Worm (Caenorhabditis elegans) whole organism, midembryonic: ENCODE measurements around the gene str-206.

Experiments
- T22C8.4 ChIP-seq: fragments of 200-800 bp; sonication (Bioruptor generic); IDR thresholded peaks from 2 replicates; pipeline ENCODE4 v1.3.6; 2022; ENCODE audit warnings: missing genetic modification characterization, missing compliant biosample characterization
- cog-1 ChIP-seq: sonication (generic microtip); optimal IDR thresholded peaks from 2 replicates; lab custom pipeline; 2016; ENCODE audit warnings: missing genetic modification characterization, missing compliant biosample characterization
- flt-1 ChIP-seq: fragments of 200-800 bp; sonication (Bioruptor generic); IDR thresholded peaks from 2 replicates; pipeline ENCODE4 v1.3.6; 2022; ENCODE audit warnings: missing genetic modification characterization, missing compliant biosample characterization
- klf-2 ChIP-seq: fragments of 200-800 bp; sonication (Bioruptor generic); conservative IDR thresholded peaks from 2 replicates; pipeline ENCODE4 v1.3.6; 2022; ENCODE audit warnings: missing genetic modification reagents, missing genetic modification characterization, missing compliant biosample characterization
- med-1 ChIP-seq: sonication (generic microtip); optimal IDR thresholded peaks from 2 replicates; lab custom pipeline; 2017; ENCODE audit warnings: missing genetic modification characterization, mild to moderate bottlenecking, missing compliant biosample characterization, antibody characterized with exemption, missing genetic modification reagents; ENCODE audit not compliant: insufficient read depth
- ref-1 ChIP-seq: fragments of 200-800 bp; sonication (Bioruptor generic); conservative IDR thresholded peaks from 2 replicates; pipeline ENCODE4 v1.3.6; 2022; ENCODE audit warnings: missing genetic modification reagents, missing genetic modification characterization, missing compliant biosample characterization
- tab-1 ChIP-seq: fragments of 200-800 bp; sonication (Bioruptor generic); IDR thresholded peaks from 2 replicates; pipeline ENCODE4 v1.3.6; 2022; ENCODE audit warnings: missing genetic modification characterization, missing compliant biosample characterization
- ztf-23 ChIP-seq: fragments of 200-800 bp; sonication (Bioruptor generic); IDR thresholded peaks from 2 replicates; pipeline ENCODE4 v1.3.6; 2022; ENCODE audit warnings: missing genetic modification reagents, missing genetic modification characterization, missing compliant biosample characterization
- ztf-29 ChIP-seq: fragments of 200-800 bp; sonication (Bioruptor generic); IDR thresholded peaks from 2 replicates; pipeline ENCODE4 v1.3.6; 2022; ENCODE audit warnings: missing genetic modification reagents, missing genetic modification characterization, missing compliant biosample characterization

Gene str-206

DNA sequence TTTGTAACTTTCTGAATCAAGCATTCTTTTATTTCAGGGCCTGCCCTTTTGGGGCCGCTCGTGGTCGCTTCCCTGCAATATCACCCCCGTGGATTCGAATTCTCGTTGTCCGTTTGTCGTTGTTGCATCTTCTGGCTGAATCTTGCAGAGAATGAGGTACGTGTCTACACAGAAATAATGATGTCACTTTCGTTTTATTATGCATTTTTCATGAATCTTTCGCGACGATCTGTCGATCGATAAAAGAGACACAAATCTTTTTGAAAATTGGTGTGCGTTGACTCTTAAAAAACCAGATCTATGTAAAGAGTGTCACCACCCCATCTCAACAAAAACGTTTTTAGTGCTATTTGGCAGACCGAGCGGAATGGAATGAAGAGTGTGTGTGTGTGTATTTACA, 31.2 kb downstream of the str-206 start:
- TF ChIP-seq flt-1 (GFP tag; lab: Robert Waterston, UW) = no peak
- no peak for TF ChIP-seq ztf-29
- no peak for TF ChIP-seq T22C8.4 (GFP tag; lab: Robert Waterston, UW)
- no peak for TF ChIP-seq ztf-23 (GFP tag; lab: Robert Waterston, UW)

DNA sequence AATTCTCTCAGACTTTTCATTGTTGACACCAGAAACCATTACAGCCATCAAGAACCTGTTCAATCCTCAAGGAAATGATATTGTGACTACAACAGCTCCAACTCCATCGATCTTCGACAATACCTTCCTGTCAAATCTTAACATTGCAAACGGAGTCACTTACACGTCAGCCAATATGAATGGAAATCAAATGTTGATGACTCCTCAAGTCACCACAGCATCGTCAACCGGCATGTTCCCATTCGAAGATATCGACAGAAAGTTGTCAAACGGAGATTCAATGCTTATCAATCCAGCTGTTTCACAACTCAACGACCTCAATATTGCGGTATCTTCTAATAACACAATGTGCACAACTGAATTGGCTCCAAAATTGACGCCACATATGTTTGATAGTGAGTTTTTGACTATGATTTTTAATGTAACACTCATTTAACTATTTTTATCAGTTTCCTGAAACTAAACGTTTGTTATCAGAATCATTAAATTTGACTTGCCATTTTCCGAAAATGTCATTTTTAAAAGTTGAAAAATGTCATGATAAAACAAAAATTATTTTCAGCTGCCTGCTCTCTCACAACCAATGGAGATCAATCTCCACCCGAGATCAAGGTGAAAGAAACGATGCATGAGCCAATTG, 33.1 kb downstream of the str-206 start:
- TF ChIP-seq ztf-23 (GFP tag; lab: Robert Waterston, UW) (no peak), flt-1 (GFP tag; lab: Robert Waterston, UW) (no peak), klf-2 (GFP tag; lab: Robert Waterston, UW) (no peak), T22C8.4 (GFP tag; lab: Robert Waterston, UW) (no peak), ztf-29 (no peak), ref-1 (GFP tag; lab: Robert Waterston, UW) (no peak), cog-1 (no peak), med-1 (GFP tag; lab: Kevin White, UChicago) (no peak), tab-1 (GFP tag; lab: Robert Waterston, UW) (no peak)

DNA sequence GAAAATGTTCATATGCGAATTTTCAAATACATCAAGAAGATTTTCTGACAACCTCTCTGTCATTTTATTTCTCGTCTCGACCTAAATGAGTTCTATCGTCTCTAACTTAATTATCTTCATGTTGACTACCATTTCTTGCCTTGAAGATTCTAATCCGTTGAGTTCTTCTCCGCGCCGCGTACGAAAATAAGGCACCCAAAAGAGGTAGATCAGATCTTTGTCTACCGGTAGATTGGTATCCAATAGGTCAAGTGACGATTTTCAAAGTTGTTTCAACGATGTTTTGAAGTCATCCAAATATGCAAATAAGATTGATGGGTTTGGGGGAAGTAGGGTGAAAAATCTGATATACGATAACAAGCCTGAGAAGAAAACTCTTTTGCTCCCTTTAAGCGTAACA, 36.0 kb downstream of the str-206 start:
- TF ChIP-seq cog-1 (no peak), flt-1 (GFP tag; lab: Robert Waterston, UW) (no peak), klf-2 (GFP tag; lab: Robert Waterston, UW) (no peak), T22C8.4 (GFP tag; lab: Robert Waterston, UW) (no peak), ztf-29 (no peak), ztf-23 (GFP tag; lab: Robert Waterston, UW) (no peak), med-1 (GFP tag; lab: Kevin White, UChicago) (no peak), tab-1 (GFP tag; lab: Robert Waterston, UW) (no peak), ref-1 (GFP tag; lab: Robert Waterston, UW) (no peak)

DNA sequence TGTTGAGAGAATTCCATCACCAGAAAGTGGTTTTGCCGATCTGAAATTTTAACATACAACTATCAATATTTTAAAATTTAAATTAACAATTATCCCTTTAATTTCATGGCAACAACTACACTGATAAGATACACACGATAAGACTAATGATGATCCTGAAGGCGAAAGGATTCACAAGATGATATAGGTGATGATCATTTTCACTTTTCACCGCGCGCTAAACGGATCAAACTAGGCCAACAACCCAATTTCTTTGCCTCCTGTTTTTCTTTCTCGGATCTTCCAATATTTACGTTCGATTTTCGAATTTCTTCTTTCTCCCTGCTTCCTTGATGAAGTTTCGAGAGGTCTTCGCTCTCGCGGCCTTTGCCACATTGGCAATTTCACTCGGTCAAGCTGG, 41.2 kb downstream of the str-206 start, which contains the start of gene K08B12.1:
Gene K08B12.1, plus strand, starts transcription at position 229 of the 400 bp plus-strand sequence.
- TF ChIP-seq tab-1 (GFP tag; lab: Robert Waterston, UW) = no peak
- no peak for TF ChIP-seq T22C8.4 (GFP tag; lab: Robert Waterston, UW)
- no peak for TF ChIP-seq cog-1
- no peak for TF ChIP-seq flt-1 (GFP tag; lab: Robert Waterston, UW)
- TF ChIP-seq klf-2 (GFP tag; lab: Robert Waterston, UW) = no peak
- TF ChIP-seq ref-1 (GFP tag; lab: Robert Waterston, UW) = no peak
- TF ChIP-seq ztf-23 (GFP tag; lab: Robert Waterston, UW) = no peak
- no peak for TF ChIP-seq med-1 (GFP tag; lab: Kevin White, UChicago)
- TF ChIP-seq ztf-29 = no peak

DNA sequence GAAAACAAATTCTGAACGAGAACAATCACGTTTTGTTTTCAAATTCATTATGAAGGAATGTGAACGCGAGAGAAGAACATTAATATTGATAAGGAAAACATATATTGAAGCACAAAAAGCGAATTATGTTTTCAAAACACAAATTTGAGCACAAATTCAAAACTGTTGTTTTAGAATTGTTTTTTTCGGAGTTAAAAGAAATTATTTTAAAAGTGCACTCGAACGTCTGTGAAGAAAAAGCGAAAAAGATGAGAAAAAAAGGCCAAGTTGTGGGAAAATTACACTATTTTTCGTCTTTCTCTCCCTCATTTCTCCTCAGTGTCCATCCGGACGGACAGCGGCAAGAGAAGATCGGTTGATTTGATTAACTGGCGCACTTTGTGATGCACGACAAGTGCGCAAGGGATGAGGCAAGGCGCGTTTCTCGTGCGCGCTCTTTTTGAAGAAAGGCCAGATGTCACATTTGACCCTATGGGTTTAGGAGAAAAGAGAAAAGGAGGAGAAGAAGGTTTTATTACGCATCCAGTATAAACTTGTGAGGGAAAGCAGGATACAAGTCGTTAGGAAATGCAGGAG, 49.4 kb downstream of the str-206 start, which contains the start of gene mrck-1:
Gene mrck-1, minus strand, starts transcription at position 51 of the 576 bp plus-strand sequence.
- TF ChIP-seq tab-1 (GFP tag; lab: Robert Waterston, UW) = peak; percentile 90
- peak; percentile 61 for TF ChIP-seq klf-2 (GFP tag; lab: Robert Waterston, UW)
- peak; percentile 87 for TF ChIP-seq ztf-23 (GFP tag; lab: Robert Waterston, UW)
- peak; percentile 60; the same call in 1 of the 2 replicates for TF ChIP-seq ztf-29
- peak; percentile 59 for TF ChIP-seq ref-1 (GFP tag; lab: Robert Waterston, UW)
- peak; percentile 53 for TF ChIP-seq med-1 (GFP tag; lab: Kevin White, UChicago)
- TF ChIP-seq flt-1 (GFP tag; lab: Robert Waterston, UW) = peak; percentile 91
- peak; percentile 94 for TF ChIP-seq cog-1
- TF ChIP-seq T22C8.4 (GFP tag; lab: Robert Waterston, UW) = peak; percentile 71

DNA sequence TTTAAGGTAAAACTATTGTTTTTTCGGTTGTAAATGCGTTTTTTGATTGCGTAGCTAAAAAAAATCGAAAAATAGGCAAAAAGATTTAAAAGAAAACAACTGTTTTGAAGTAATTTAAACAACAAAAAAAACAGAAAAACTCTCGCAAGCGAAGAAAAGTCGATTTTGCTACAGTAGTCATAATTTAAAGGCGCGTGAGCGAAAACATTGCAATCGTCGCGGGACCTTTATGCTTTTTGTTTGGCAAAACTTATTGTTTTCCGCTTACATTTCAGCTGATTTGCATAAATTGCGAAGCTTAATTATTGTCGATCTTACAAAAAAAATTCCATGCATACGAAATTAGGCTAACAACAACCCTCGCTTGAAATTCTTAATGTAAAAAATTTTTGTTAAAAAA, 50.0 kb downstream of the str-206 start:
- TF ChIP-seq tab-1 (GFP tag; lab: Robert Waterston, UW) (no peak), ref-1 (GFP tag; lab: Robert Waterston, UW) (no peak), ztf-29 (no peak), klf-2 (GFP tag; lab: Robert Waterston, UW) (no peak), T22C8.4 (GFP tag; lab: Robert Waterston, UW) (no peak)

DNA sequence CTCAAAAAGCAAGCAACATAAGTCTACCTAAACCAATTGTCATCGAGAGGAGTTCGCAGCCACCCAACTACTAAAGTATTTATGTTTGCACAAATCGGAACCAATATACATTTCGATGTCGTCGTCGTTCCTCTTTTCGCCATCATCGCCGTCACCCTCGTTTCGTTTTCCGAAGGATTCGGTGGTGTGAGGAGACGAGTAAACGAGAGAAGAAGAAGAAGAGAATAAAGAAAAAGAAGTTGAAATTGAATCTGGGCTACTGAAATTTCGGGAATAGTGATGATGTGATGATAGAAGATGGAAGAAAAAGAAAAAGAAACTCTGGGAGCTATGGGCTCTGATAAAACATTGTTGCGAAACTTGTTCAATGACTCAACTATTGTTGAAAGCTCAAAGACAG, 50.6 kb downstream of the str-206 start:
- TF ChIP-seq cog-1 (no peak), flt-1 (GFP tag; lab: Robert Waterston, UW) (no peak), med-1 (GFP tag; lab: Kevin White, UChicago) (no peak), T22C8.4 (GFP tag; lab: Robert Waterston, UW) (no peak), tab-1 (GFP tag; lab: Robert Waterston, UW) (no peak), ref-1 (GFP tag; lab: Robert Waterston, UW) (no peak), ztf-29 (no peak), ztf-23 (GFP tag; lab: Robert Waterston, UW) (no peak), klf-2 (GFP tag; lab: Robert Waterston, UW) (no peak)

DNA sequence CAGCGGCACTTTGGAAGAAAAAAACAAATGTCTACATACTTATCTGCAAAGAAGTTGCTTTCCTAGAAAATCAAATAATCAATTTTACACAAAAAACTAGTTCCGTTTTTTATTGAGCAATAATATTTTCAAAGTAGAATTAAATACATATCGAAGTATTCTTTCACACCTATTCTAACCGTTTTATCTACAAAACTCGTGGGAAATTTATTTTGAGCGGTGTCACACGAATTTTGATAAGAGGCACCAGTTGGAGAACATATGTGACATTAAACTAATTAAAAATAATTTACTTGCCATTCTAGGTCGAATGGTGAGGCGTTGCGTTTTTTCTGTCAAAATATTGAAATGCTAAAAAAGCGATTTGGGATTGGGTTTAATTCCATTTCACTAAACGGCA, 51.0 kb downstream of the str-206 start:
- TF ChIP-seq ref-1 (GFP tag; lab: Robert Waterston, UW) (no peak), cog-1 (no peak), T22C8.4 (GFP tag; lab: Robert Waterston, UW) (no peak), flt-1 (GFP tag; lab: Robert Waterston, UW) (no peak), klf-2 (GFP tag; lab: Robert Waterston, UW) (no peak), tab-1 (GFP tag; lab: Robert Waterston, UW) (no peak), ztf-23 (GFP tag; lab: Robert Waterston, UW) (no peak), med-1 (GFP tag; lab: Kevin White, UChicago) (no peak), ztf-29 (no peak)
